Worm (Caenorhabditis elegans) whole organism, L4 larva: ENCODE results near the gene sra-1.

Experiments used
- F26F4.8 ChIP-seq: fragments of 200-800 bp; sonication (Bioruptor generic); conservative IDR thresholded peaks from 2 replicates; pipeline ENCODE4 v1.3.6; 2022; ENCODE audit warnings: missing genetic modification characterization, missing compliant biosample characterization
- F44E2.7 ChIP-seq: fragments of 200-800 bp; sonication (Bioruptor generic); IDR thresholded peaks from 2 replicates; pipeline ENCODE4 v2.1.2; 2022; ENCODE audit warnings: missing genetic modification characterization, missing compliant biosample characterization
- F49E8.2 ChIP-seq: sonication (generic microtip); optimal IDR thresholded peaks from 2 replicates; lab custom pipeline; 2016; ENCODE audit warnings: missing compliant biosample characterization, mild to moderate bottlenecking, missing genetic modification characterization, borderline replicate concordance
- T26A8.4 ChIP-seq: fragments of 200-800 bp; sonication (Bioruptor generic); IDR thresholded peaks from 2 replicates; pipeline ENCODE4 v1.3.6; 2022; ENCODE audit warnings: missing genetic modification characterization, missing compliant biosample characterization
- Y105C5A.15 ChIP-seq: fragments of 200-800 bp; sonication (Bioruptor generic); IDR thresholded peaks from 2 replicates; pipeline ENCODE4 v1.3.6; 2022; ENCODE audit warnings: missing genetic modification characterization, missing compliant biosample characterization
- Y5F2A.4 ChIP-seq: fragments of 200-800 bp; sonication (Bioruptor generic); optimal IDR thresholded peaks from 2 replicates; lab custom pipeline; 2018; ENCODE audit warnings: mild to moderate bottlenecking, missing genetic modification characterization, missing compliant biosample characterization
- ZK337.2 ChIP-seq: fragments of 200-800 bp; sonication (Bioruptor generic); IDR thresholded peaks from 2 replicates; pipeline ENCODE4 v1.3.6; 2022; ENCODE audit warnings: missing genetic modification reagents, missing genetic modification characterization, missing compliant biosample characterization
- ZK546.5 ChIP-seq, 2 experiments: sonication (generic microtip); optimal IDR thresholded peaks; 2 replicates each; lab custom pipeline; 2017; ENCODE audit warnings: missing biosample characterization in 2 of 2, missing genetic modification characterization in 2 of 2
- aha-1 ChIP-seq: fragments of 150-350 bp; peaks from one replicate; lab custom pipeline; 2014; ENCODE audit warnings: missing biosample characterization, missing genetic modification characterization
- aly-2 ChIP-seq: sonication (generic microtip); optimal IDR thresholded peaks from 2 replicates; lab custom pipeline; 2018; ENCODE audit warnings: missing biosample characterization, missing genetic modification characterization
- arid-1 ChIP-seq: fragments of 200-800 bp; sonication (Bioruptor generic); conservative IDR thresholded peaks from 2 replicates; pipeline ENCODE4 v1.3.6; 2022; ENCODE audit warnings: missing genetic modification reagents, missing genetic modification characterization, missing compliant biosample characterization
- ceh-32 ChIP-seq: sonication (generic microtip); optimal IDR thresholded peaks from 2 replicates; lab custom pipeline; 2016; ENCODE audit warnings: mild to moderate bottlenecking, missing genetic modification characterization, missing compliant biosample characterization; ENCODE audit not compliant: poor library complexity
- ctbp-1 ChIP-seq: fragments of 200-800 bp; sonication (Bioruptor generic); IDR thresholded peaks from 2 replicates; pipeline ENCODE4 v1.3.6; 2022; ENCODE audit warnings: missing genetic modification reagents, missing genetic modification characterization, missing compliant biosample characterization
- daf-16 ChIP-seq, 3 experiments: sonication (generic microtip); optimal IDR thresholded peaks; 2 replicates each; lab custom pipeline; 2016 to 2017; ENCODE audit warnings: missing genetic modification characterization in 3 of 3, missing genetic modification reagents in 3 of 3, mild to moderate bottlenecking in 2 of 3, missing compliant biosample characterization in 2 of 3, missing biosample characterization in 1 of 3, moderate library complexity in 1 of 3
- daf-19 ChIP-seq: fragments of 200-800 bp; sonication (Bioruptor generic); conservative IDR thresholded peaks from 2 replicates; pipeline ENCODE4 v1.3.6; 2022; ENCODE audit warnings: missing genetic modification characterization, missing compliant biosample characterization
- daf-8 ChIP-seq: fragments of 200-800 bp; sonication (Bioruptor generic); IDR thresholded peaks from 2 replicates; pipeline ENCODE4 v1.3.6; 2022; ENCODE audit warnings: missing genetic modification characterization, missing compliant biosample characterization
- dmd-9 ChIP-seq: fragments of 200-800 bp; sonication (Bioruptor generic); IDR thresholded peaks from 2 replicates; pipeline ENCODE4 v1.3.6; 2022; ENCODE audit warnings: missing genetic modification reagents, missing genetic modification characterization, missing compliant biosample characterization
- dpl-1 ChIP-seq: fragments of 150-350 bp; optimal IDR thresholded peaks from 2 replicates; lab custom pipeline; 2014; ENCODE audit warnings: missing biosample characterization, missing genetic modification reagents, missing genetic modification characterization
- duxl-1 ChIP-seq: sonication (generic microtip); optimal IDR thresholded peaks from 2 replicates; lab custom pipeline; 2016; ENCODE audit warnings: mild to moderate bottlenecking, missing genetic modification characterization, moderate library complexity, missing compliant biosample characterization; ENCODE audit not compliant: poor library complexity
- egl-27 ChIP-seq: sonication (generic microtip); optimal IDR thresholded peaks from 3 replicates; lab custom pipeline; 2017; ENCODE audit warnings: missing biosample characterization, missing genetic modification reagents, missing genetic modification characterization
- egl-43 ChIP-seq: fragments of 200-800 bp; sonication (Bioruptor generic); IDR thresholded peaks from 2 replicates; pipeline ENCODE4 v1.3.6; 2022; ENCODE audit warnings: missing genetic modification reagents, missing genetic modification characterization, missing compliant biosample characterization
- fkh-10 ChIP-seq: fragments of 150-350 bp; optimal IDR thresholded peaks from 2 replicates; lab custom pipeline; 2014; ENCODE audit warnings: missing biosample characterization, missing genetic modification reagents, missing genetic modification characterization
- gei-8 ChIP-seq: fragments of 200-800 bp; sonication (Bioruptor generic); optimal IDR thresholded peaks from 2 replicates; lab custom pipeline; 2018; ENCODE audit warnings: mild to moderate bottlenecking, missing genetic modification characterization, missing compliant biosample characterization
- hif-1 ChIP-seq, 2 experiments: sonication (generic microtip); optimal IDR thresholded peaks; 2 replicates each; lab custom pipeline; 2016 to 2017; ENCODE audit warnings: missing compliant biosample characterization in 2 of 2, missing genetic modification characterization in 2 of 2, missing genetic modification reagents in 2 of 2, missing genotype in 2 of 2, mild to moderate bottlenecking in 1 of 2
- hmg-1.1 ChIP-seq: fragments of 200-800 bp; sonication (Bioruptor generic); IDR thresholded peaks from 2 replicates; pipeline ENCODE4 v1.3.6; 2022; ENCODE audit warnings: missing genetic modification reagents, missing genetic modification characterization, missing compliant biosample characterization
- lin-15B ChIP-seq: fragments of 150-350 bp; sonication (generic microtip); optimal IDR thresholded peaks from 3 replicates; lab custom pipeline; 2014; ENCODE audit warnings: missing biosample characterization, missing genetic modification characterization
- lin-29 ChIP-seq: fragments of 200-800 bp; sonication (Bioruptor generic); IDR thresholded peaks from 2 replicates; pipeline ENCODE4 v1.3.6; 2022; ENCODE audit warnings: missing genetic modification reagents, missing genetic modification characterization, missing compliant biosample characterization
- lin-38 ChIP-seq: fragments of 200-800 bp; sonication (Bioruptor generic); IDR thresholded peaks from 2 replicates; pipeline ENCODE4 v1.3.6; 2022; ENCODE audit warnings: missing genetic modification reagents, missing genetic modification characterization, missing compliant biosample characterization
- lsy-2 ChIP-seq, 2 experiments: fragments of 150-350 bp in 1 of 2; sonication (generic microtip) in 1 of 2; optimal IDR thresholded peaks; 2 replicates each; lab custom pipeline; 2014 to 2017; ENCODE audit warnings: missing biosample characterization in 2 of 2, missing genetic modification characterization in 2 of 2
- madf-5 ChIP-seq, 2 experiments: fragments of 200-800 bp; sonication (Bioruptor generic); IDR thresholded peaks; 2 replicates each; pipeline ENCODE4 v1.3.6; 2022; ENCODE audit warnings: missing compliant biosample characterization in 2 of 2, missing genetic modification characterization in 2 of 2
- madf-9 ChIP-seq: fragments of 200-800 bp; sonication (Bioruptor generic); conservative IDR thresholded peaks from 2 replicates; pipeline ENCODE4 v1.3.6; 2022; ENCODE audit warnings: missing genetic modification reagents, missing genetic modification characterization, missing compliant biosample characterization
- mdl-1 ChIP-seq, 2 experiments: fragments of 150-350 bp in 1 of 2; sonication (generic microtip) in 1 of 2; optimal IDR thresholded peaks; 2 replicates each; lab custom pipeline; 2014 to 2017; ENCODE audit warnings: missing biosample characterization in 2 of 2, missing genetic modification characterization in 2 of 2
- mep-1 ChIP-seq: fragments of 150-350 bp; sonication (generic microtip); optimal IDR thresholded peaks from 3 replicates; lab custom pipeline; 2014; ENCODE audit warnings: missing biosample characterization, missing genetic modification characterization
- mes-2 ChIP-seq: sonication (generic microtip); optimal IDR thresholded peaks from 2 replicates; lab custom pipeline; 2016; ENCODE audit warnings: missing genotype, mild to moderate bottlenecking, missing genetic modification characterization, missing compliant biosample characterization; ENCODE audit not compliant: poor library complexity, severe bottlenecking
- nhr-10 ChIP-seq: fragments of 150-350 bp; optimal IDR thresholded peaks from 2 replicates; lab custom pipeline; 2014; ENCODE audit warnings: missing biosample characterization, missing genetic modification characterization
- nhr-11 ChIP-seq: fragments of 150-350 bp; optimal IDR thresholded peaks from 2 replicates; lab custom pipeline; 2014; ENCODE audit warnings: missing biosample characterization, missing genetic modification characterization
- nhr-25 ChIP-seq: sonication (generic microtip); optimal IDR thresholded peaks from 2 replicates; lab custom pipeline; 2017; ENCODE audit warnings: missing genetic modification characterization, mild to moderate bottlenecking, missing compliant biosample characterization, antibody characterized with exemption, moderate library complexity, borderline replicate concordance; ENCODE audit not compliant: insufficient read depth
- nhr-42 ChIP-seq: fragments of 200-800 bp; sonication (Bioruptor generic); IDR thresholded peaks from 2 replicates; pipeline ENCODE4 v1.3.6; 2022; ENCODE audit warnings: missing genetic modification characterization, missing compliant biosample characterization
- nhr-48 ChIP-seq: sonication (generic microtip); optimal IDR thresholded peaks from 2 replicates; lab custom pipeline; 2016; ENCODE audit warnings: mild to moderate bottlenecking, missing genetic modification characterization, missing compliant biosample characterization
- nhr-6 ChIP-seq: fragments of 150-350 bp; optimal IDR thresholded peaks from 2 replicates; lab custom pipeline; 2014; ENCODE audit warnings: missing biosample characterization, missing genetic modification characterization
- nhr-76 ChIP-seq: fragments of 150-350 bp; optimal IDR thresholded peaks from 2 replicates; lab custom pipeline; 2014; ENCODE audit warnings: missing biosample characterization, missing genetic modification characterization
- php-3 ChIP-seq: fragments of 200-800 bp; sonication (Bioruptor generic); IDR thresholded peaks from 2 replicates; pipeline ENCODE4 v1.3.6; 2022; ENCODE audit warnings: missing genetic modification reagents, missing genetic modification characterization, missing compliant biosample characterization
- pqm-1 ChIP-seq: sonication (generic microtip); optimal IDR thresholded peaks from 2 replicates; lab custom pipeline; 2017; ENCODE audit warnings: missing biosample characterization, missing genetic modification characterization
- rbr-2 ChIP-seq: sonication (generic microtip); optimal IDR thresholded peaks from 2 replicates; lab custom pipeline; 2016; ENCODE audit warnings: missing genotype, missing genetic modification characterization, missing compliant biosample characterization
- set-16 ChIP-seq: fragments of 200-800 bp; sonication (Bioruptor generic); IDR thresholded peaks from 2 replicates; pipeline ENCODE4 v1.3.6; 2022; ENCODE audit warnings: missing genetic modification reagents, missing genetic modification characterization, missing compliant biosample characterization
- snpc-4 ChIP-seq: fragments of 150-350 bp; optimal IDR thresholded peaks from 2 replicates; lab custom pipeline; 2014; ENCODE audit warnings: missing biosample characterization, missing genetic modification characterization
- unc-62 ChIP-seq, 3 experiments: fragments of 150-350 bp in 1 of 3; sonication (generic microtip); optimal IDR thresholded peaks in 2 of 3; peaks in 1 of 3; 1 replicate in 1 of 3; 2 replicates in 2 of 3; lab custom pipeline; 2014 to 2017; ENCODE audit warnings: missing biosample characterization in 3 of 3, missing genetic modification characterization in 3 of 3, missing genetic modification reagents in 3 of 3, missing genotype in 1 of 3
- vab-7 ChIP-seq: fragments of 200-800 bp; sonication (Bioruptor generic); IDR thresholded peaks from 2 replicates; pipeline ENCODE4 v1.3.6; 2022; ENCODE audit warnings: missing genetic modification reagents, missing genetic modification characterization, missing compliant biosample characterization

The sra-1 gene

DNA sequence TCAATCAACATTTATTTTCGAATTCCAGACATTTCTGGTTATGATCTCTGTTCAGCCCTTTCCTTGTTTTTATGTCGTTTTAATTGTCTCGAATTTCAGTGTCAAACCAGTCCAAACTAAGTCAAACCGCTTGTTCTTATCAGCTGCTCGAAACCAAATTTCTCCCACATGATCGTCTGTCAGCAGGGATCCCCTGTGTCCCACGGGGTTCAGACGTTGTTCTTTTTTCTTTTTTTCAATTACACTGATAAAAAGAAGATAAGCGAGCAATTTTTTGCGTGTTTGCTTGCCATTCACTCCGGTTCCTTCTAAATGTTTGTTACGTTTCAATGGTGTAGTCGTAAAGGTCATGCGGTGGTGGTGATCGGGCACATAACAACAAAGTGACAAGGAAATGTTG lies 19.5 kb downstream of the sra-1 start (continued):
- no peak for TF ChIP-seq mep-1 (tag; lab: Kevin White, UChicago)
- TF ChIP-seq pqm-1 (tag; lab: Kevin White, UChicago), result peak; percentile 23
- no peak for TF ChIP-seq snpc-4 (tag; lab: Kevin White, UChicago)
- no peak for TF ChIP-seq dpl-1

- TF ChIP-seq ctbp-1 (GFP tag; lab: Robert Waterston, UW), result no peak
- TF ChIP-seq nhr-76 (tag; lab: Kevin White, UChicago), result no peak
- TF ChIP-seq duxl-1 (tag; lab: Kevin White, UChicago), result no peak
- TF ChIP-seq hif-1 (tag; optimal IDR thresholded peaks at IDR 0.05; lab: Kevin White, UChicago), result peak in 1 of 2 experiments; percentile 49
- TF ChIP-seq mes-2 (tag; lab: Kevin White, UChicago), result peak; percentile 52
- TF ChIP-seq F49E8.2 (tag; lab: Kevin White, UChicago), result no peak
- TF ChIP-seq lin-38 (GFP tag; lab: Robert Waterston, UW), result no peak
- no peak for TF ChIP-seq ceh-32 (tag; lab: Kevin White, UChicago)
- TF ChIP-seq dpl-1, result no peak
- TF ChIP-seq egl-43 (GFP tag; lab: Robert Waterston, UW), result no peak
- no peak for TF ChIP-seq set-16 (GFP tag; lab: Robert Waterston, UW)
- no peak for TF ChIP-seq ZK337.2 (GFP tag; lab: Robert Waterston, UW)
- TF ChIP-seq madf-9 (GFP tag; lab: Robert Waterston, UW), result no peak
- peak in 1 of 2 experiments; percentile 62 for TF ChIP-seq unc-62 (GFP tag; optimal IDR thresholded peaks at IDR 0.05 in 1 of 2; lab: Kevin White, UChicago)
- TF ChIP-seq unc-62 (tag; optimal IDR thresholded peaks at IDR 0.05; lab: Kevin White, UChicago), result no peak
- no peak for TF ChIP-seq vab-7 (GFP tag; lab: Robert Waterston, UW)
- no peak for TF ChIP-seq hmg-1.1 (GFP tag; lab: Robert Waterston, UW)
- no peak for TF ChIP-seq aly-2
- no peak for TF ChIP-seq F26F4.8 (GFP tag; lab: Robert Waterston, UW)
- no peak for TF ChIP-seq dmd-9 (GFP tag; lab: Robert Waterston, UW)
- no peak for TF ChIP-seq Y105C5A.15 (GFP tag; lab: Robert Waterston, UW)
- TF ChIP-seq lin-15B (tag; lab: Kevin White, UChicago), result no peak
- TF ChIP-seq daf-16 (GFP tag; optimal IDR thresholded peaks at IDR 0.05; lab: Kevin White, UChicago), result peak in 1 of 2 experiments; percentile 49
- peak; percentile 96 for TF ChIP-seq daf-16 (tag; optimal IDR thresholded peaks at IDR 0.05; lab: Kevin White, UChicago)
- no peak for TF ChIP-seq nhr-42 (GFP tag; lab: Robert Waterston, UW)
- TF ChIP-seq gei-8 (GFP tag; lab: Kevin White, UChicago), result peak; percentile 62
- TF ChIP-seq ZK546.5 (tag; optimal IDR thresholded peaks at IDR 0.05; lab: Kevin White, UChicago), result no peak
- TF ChIP-seq lin-29, result no peak
- TF ChIP-seq fkh-10 (GFP tag; lab: Kevin White, UChicago), result no peak
- TF ChIP-seq nhr-48 (tag; lab: Kevin White, UChicago), result peak; percentile 86
- no peak for TF ChIP-seq daf-8 (GFP tag; lab: Robert Waterston, UW)
- TF ChIP-seq arid-1 (GFP tag; lab: Robert Waterston, UW), result no peak
- no peak for TF ChIP-seq T26A8.4
- no peak for TF ChIP-seq madf-5 (GFP tag; IDR thresholded peaks at IDR 0.05; lab: Robert Waterston, UW)
- no peak for TF ChIP-seq Y5F2A.4 (GFP tag; lab: Kevin White, UChicago)
- peak; percentile 12 for TF ChIP-seq nhr-11 (tag; lab: Kevin White, UChicago)
- TF ChIP-seq lsy-2 (tag; optimal IDR thresholded peaks at IDR 0.05; lab: Kevin White, UChicago), result peak in 1 of 2 experiments; percentile 41
- TF ChIP-seq php-3, result peak; percentile 91
- no peak for TF ChIP-seq nhr-6 (tag; lab: Kevin White, UChicago)
- no peak for TF ChIP-seq daf-19 (GFP tag; lab: Robert Waterston, UW)
- TF ChIP-seq aha-1 (tag; lab: Kevin White, UChicago), result no peak
- peak in 1 of 2 experiments; percentile 25 for TF ChIP-seq mdl-1 (tag; optimal IDR thresholded peaks at IDR 0.05; lab: Kevin White, UChicago)
- no peak for TF ChIP-seq F44E2.7 (GFP tag; lab: Robert Waterston, UW)
- TF ChIP-seq nhr-25, result no peak
- no peak for TF ChIP-seq egl-27 (tag; lab: Kevin White, UChicago)
- TF ChIP-seq nhr-10 (tag; lab: Kevin White, UChicago), result peak; percentile 24
- TF ChIP-seq rbr-2 (tag; lab: Kevin White, UChicago), result no peak
These were observed 20.5 kb downstream of the sra-1 start for ce11 chrII:9500926-9501325.
